Worm (Caenorhabditis elegans) whole organism, young adult: Measurements from ENCODE around the gene cpg-1.

Experiments used
- F37B4.10 ChIP-seq: fragments of 200-800 bp; sonication (Bioruptor generic); IDR thresholded peaks from 2 replicates; pipeline ENCODE4 v1.3.6; 2022; ENCODE audit warnings: missing genetic modification characterization, missing compliant biosample characterization
- F52B5.7 ChIP-seq: sonication (generic microtip); optimal IDR thresholded peaks from 2 replicates; lab custom pipeline; 2016; ENCODE audit warnings: mild to moderate bottlenecking, missing genetic modification characterization, missing compliant biosample characterization
- F55B11.4 ChIP-seq: sonication (generic microtip); optimal IDR thresholded peaks from 2 replicates; lab custom pipeline; 2016; ENCODE audit warnings: missing compliant biosample characterization, missing genetic modification characterization, borderline replicate concordance; ENCODE audit not compliant: insufficient read depth
- F57C9.4 ChIP-seq: sonication (generic microtip); optimal IDR thresholded peaks from 2 replicates; lab custom pipeline; 2017; ENCODE audit warnings: mild to moderate bottlenecking, missing genetic modification characterization, missing compliant biosample characterization
- T07F8.4 ChIP-seq: sonication (generic microtip); optimal IDR thresholded peaks from 2 replicates; lab custom pipeline; 2016; ENCODE audit warnings: mild to moderate bottlenecking, missing genetic modification characterization, moderate library complexity, missing compliant biosample characterization
- T26A5.8 ChIP-seq: sonication (generic microtip); optimal IDR thresholded peaks from 2 replicates; lab custom pipeline; 2016; ENCODE audit warnings: missing genetic modification characterization, missing compliant biosample characterization
- Y79H2A.3 ChIP-seq: fragments of 200-800 bp; sonication (Bioruptor generic); conservative IDR thresholded peaks from 2 replicates; pipeline ENCODE4 v1.3.6; 2022; ENCODE audit warnings: missing genetic modification reagents, missing genetic modification characterization, missing compliant biosample characterization
- ZK185.1 ChIP-seq: sonication (generic microtip); optimal IDR thresholded peaks from 2 replicates; lab custom pipeline; 2016; ENCODE audit warnings: mild to moderate bottlenecking, missing genetic modification characterization, missing compliant biosample characterization; ENCODE audit not compliant: poor library complexity, severe bottlenecking
- ama-1 ChIP-seq, 3 experiments: fragments of 150-350 bp in 1 of 3; sonication (generic microtip) in 2 of 3; optimal IDR thresholded peaks; 2 replicates each; lab custom pipeline; 2014 to 2018; ENCODE audit warnings: missing biosample characterization in 2 of 3, missing genetic modification characterization in 2 of 3, missing genetic modification reagents in 2 of 3
- aptf-2 ChIP-seq: fragments of 200-800 bp; sonication (Bioruptor generic); conservative IDR thresholded peaks from 2 replicates; pipeline ENCODE4 v1.3.6; 2022; ENCODE audit warnings: missing genetic modification reagents, missing genetic modification characterization, missing compliant biosample characterization
- aptf-3 ChIP-seq: fragments of 200-800 bp; sonication (Bioruptor generic); IDR thresholded peaks from 2 replicates; pipeline ENCODE4 v1.3.6; 2022; ENCODE audit warnings: missing genetic modification characterization, missing compliant biosample characterization
- attf-3 ChIP-seq: fragments of 200-800 bp; sonication (Bioruptor generic); conservative IDR thresholded peaks from 2 replicates; pipeline ENCODE4 v1.3.6; 2022; ENCODE audit warnings: missing genetic modification reagents, missing genetic modification characterization, missing compliant biosample characterization
- attf-6 ChIP-seq: fragments of 200-800 bp; sonication (Bioruptor generic); IDR thresholded peaks from 2 replicates; pipeline ENCODE4 v1.3.6; 2022; ENCODE audit warnings: missing genetic modification reagents, missing genetic modification characterization, missing compliant biosample characterization
- bed-2 ChIP-seq: fragments of 200-800 bp; sonication (Bioruptor generic); IDR thresholded peaks from 2 replicates; pipeline ENCODE4 v1.3.6; 2022; ENCODE audit warnings: missing genetic modification reagents, missing genetic modification characterization, missing compliant biosample characterization
- ccch-3 ChIP-seq: fragments of 200-800 bp; sonication (Bioruptor generic); optimal IDR thresholded peaks from 2 replicates; lab custom pipeline; 2018; ENCODE audit warnings: mild to moderate bottlenecking, missing genetic modification characterization, missing compliant biosample characterization
- ceh-100 ChIP-seq: fragments of 200-800 bp; sonication (Bioruptor generic); IDR thresholded peaks from 2 replicates; pipeline ENCODE4 v1.3.6; 2022; ENCODE audit warnings: missing genetic modification reagents, missing genetic modification characterization, missing compliant biosample characterization
- ceh-91 ChIP-seq: fragments of 200-800 bp; sonication (Bioruptor generic); IDR thresholded peaks from 2 replicates; pipeline ENCODE4 v1.3.6; 2022; ENCODE audit warnings: missing genetic modification reagents, missing genetic modification characterization, missing compliant biosample characterization
- die-1 ChIP-seq: sonication (generic microtip); optimal IDR thresholded peaks from 2 replicates; lab custom pipeline; 2016; ENCODE audit warnings: missing genotype, mild to moderate bottlenecking, missing genetic modification characterization, missing compliant biosample characterization
- dpff-1 ChIP-seq: sonication (generic microtip); optimal IDR thresholded peaks from 2 replicates; lab custom pipeline; 2017; ENCODE audit warnings: mild to moderate bottlenecking, missing genetic modification characterization, missing compliant biosample characterization
- dpl-1 ChIP-seq: fragments of 150-350 bp; optimal IDR thresholded peaks from 2 replicates; lab custom pipeline; 2014; ENCODE audit warnings: missing biosample characterization, missing genetic modification reagents, missing genetic modification characterization
- egl-18 ChIP-seq: fragments of 200-800 bp; sonication (Bioruptor generic); IDR thresholded peaks from 2 replicates; pipeline ENCODE4 v1.3.6; 2022; ENCODE audit warnings: missing genetic modification reagents, missing genetic modification characterization, missing compliant biosample characterization
- ekl-4 ChIP-seq: fragments of 200-800 bp; sonication (Bioruptor generic); IDR thresholded peaks from 2 replicates; pipeline ENCODE4 v1.3.6; 2022; ENCODE audit warnings: missing genetic modification reagents, missing genetic modification characterization, missing compliant biosample characterization
- fkh-3 ChIP-seq: sonication (generic microtip); optimal IDR thresholded peaks from 2 replicates; lab custom pipeline; 2016; ENCODE audit warnings: mild to moderate bottlenecking, missing genetic modification characterization, missing compliant biosample characterization
- him-1 ChIP-seq: sonication (generic microtip); optimal IDR thresholded peaks from 2 replicates; lab custom pipeline; 2016; ENCODE audit warnings: missing genotype, missing genetic modification reagents, missing genetic modification characterization, missing compliant biosample characterization
- hmg-20 ChIP-seq: fragments of 200-800 bp; sonication (Bioruptor generic); IDR thresholded peaks from 2 replicates; pipeline ENCODE4 v1.3.6; 2022; ENCODE audit warnings: missing genetic modification reagents, missing genetic modification characterization, missing compliant biosample characterization
- hsf-1 ChIP-seq: fragments of 200-800 bp; sonication (Bioruptor generic); IDR thresholded peaks from 2 replicates; pipeline ENCODE4 v1.3.6; 2022; ENCODE audit warnings: missing genetic modification reagents, missing genetic modification characterization, missing compliant biosample characterization
- let-607 ChIP-seq, 2 experiments: fragments of 200-800 bp in 1 of 2; sonication (Bioruptor generic) in 1 of 2; sonication (generic microtip) in 1 of 2; optimal IDR thresholded peaks; 2 replicates each; lab custom pipeline; 2016 to 2018; ENCODE audit warnings: mild to moderate bottlenecking in 2 of 2, missing compliant biosample characterization in 2 of 2, missing genetic modification characterization in 2 of 2, moderate library complexity in 2 of 2, missing genotype in 1 of 2
- lin-35 ChIP-seq, 3 experiments: fragments of 150-350 bp in 2 of 3; sonication (generic microtip) in 1 of 3; optimal IDR thresholded peaks; 2 replicates each; lab custom pipeline; 2014 to 2018; ENCODE audit warnings: missing biosample characterization in 3 of 3, missing genetic modification characterization in 3 of 3, missing genetic modification reagents in 3 of 3
- lir-1 ChIP-seq: fragments of 200-800 bp; sonication (Bioruptor generic); conservative IDR thresholded peaks from 2 replicates; pipeline ENCODE4 v1.3.6; 2022; ENCODE audit warnings: missing genetic modification reagents, missing genetic modification characterization, missing compliant biosample characterization
- madf-3 ChIP-seq: fragments of 200-800 bp; sonication (Bioruptor generic); IDR thresholded peaks from 2 replicates; pipeline ENCODE4 v1.3.6; 2022; ENCODE audit warnings: missing genetic modification reagents, missing genetic modification characterization, missing compliant biosample characterization
- nfya-1 ChIP-seq: sonication (generic microtip); optimal IDR thresholded peaks from 2 replicates; lab custom pipeline; 2017; ENCODE audit warnings: antibody characterized with exemption, missing compliant biosample characterization, missing genetic modification characterization, borderline replicate concordance; ENCODE audit not compliant: insufficient read depth
- nfya-2 ChIP-seq: fragments of 200-800 bp; sonication (Bioruptor generic); IDR thresholded peaks from 2 replicates; pipeline ENCODE4 v1.3.6; 2022; ENCODE audit warnings: missing genetic modification reagents, missing genetic modification characterization, missing compliant biosample characterization
- nhr-80 ChIP-seq: sonication (generic microtip); optimal IDR thresholded peaks from 2 replicates; lab custom pipeline; 2016; ENCODE audit warnings: missing genetic modification characterization, missing compliant biosample characterization
- nhr-90 ChIP-seq: sonication (generic microtip); optimal IDR thresholded peaks from 2 replicates; lab custom pipeline; 2016; ENCODE audit warnings: missing genotype, mild to moderate bottlenecking, missing genetic modification characterization, missing compliant biosample characterization
- snpc-1.1 ChIP-seq: sonication (generic microtip); optimal IDR thresholded peaks from 2 replicates; lab custom pipeline; 2017; ENCODE audit warnings: missing genetic modification characterization, mild to moderate bottlenecking, missing compliant biosample characterization, antibody characterized with exemption, moderate library complexity, missing genotype, missing genetic modification reagents; ENCODE audit not compliant: insufficient read depth
- snpc-3.4 ChIP-seq: sonication (generic microtip); optimal IDR thresholded peaks from 2 replicates; lab custom pipeline; 2017; ENCODE audit warnings: missing genetic modification characterization, mild to moderate bottlenecking, missing compliant biosample characterization, antibody characterized with exemption, moderate library complexity, missing genotype, missing genetic modification reagents
- snpc-4 ChIP-seq, 5 experiments: fragments of 150-350 bp in 1 of 5; sonication (generic microtip) in 4 of 5; optimal IDR thresholded peaks; 2 replicates each; lab custom pipeline; 2014 to 2018; ENCODE audit warnings: missing genetic modification characterization in 5 of 5, missing biosample characterization in 3 of 5, antibody characterized with exemption in 2 of 5, mild to moderate bottlenecking in 2 of 5, missing compliant biosample characterization in 2 of 5, missing genotype in 2 of 5, moderate library complexity in 2 of 5, missing genetic modification reagents in 1 of 5
- tlf-1 ChIP-seq: fragments of 200-800 bp; sonication (Bioruptor generic); optimal IDR thresholded peaks from 2 replicates; lab custom pipeline; 2018; ENCODE audit warnings: mild to moderate bottlenecking, missing genetic modification characterization, missing compliant biosample characterization
- unc-130 ChIP-seq: sonication (generic microtip); optimal IDR thresholded peaks from 2 replicates; lab custom pipeline; 2016; ENCODE audit warnings: missing genetic modification reagents, missing genetic modification characterization, missing compliant biosample characterization
- xnd-1 ChIP-seq: sonication (generic microtip); optimal IDR thresholded peaks from 2 replicates; lab custom pipeline; 2016; ENCODE audit warnings: missing genotype, missing genetic modification reagents, missing genetic modification characterization, missing compliant biosample characterization
- ztf-18 ChIP-seq: sonication (generic microtip); optimal IDR thresholded peaks from 2 replicates; lab custom pipeline; 2016; ENCODE audit warnings: missing genotype, mild to moderate bottlenecking, missing genetic modification characterization, missing compliant biosample characterization
- ztf-25 ChIP-seq: fragments of 200-800 bp; sonication (Bioruptor generic); IDR thresholded peaks from 2 replicates; pipeline ENCODE4 v1.3.6; 2022; ENCODE audit warnings: missing genetic modification reagents, missing genetic modification characterization, missing compliant biosample characterization
- ztf-26 ChIP-seq: sonication (generic microtip); optimal IDR thresholded peaks from 2 replicates; lab custom pipeline; 2017; ENCODE audit warnings: missing genetic modification characterization, missing compliant biosample characterization

Gene cpg-1

DNA sequence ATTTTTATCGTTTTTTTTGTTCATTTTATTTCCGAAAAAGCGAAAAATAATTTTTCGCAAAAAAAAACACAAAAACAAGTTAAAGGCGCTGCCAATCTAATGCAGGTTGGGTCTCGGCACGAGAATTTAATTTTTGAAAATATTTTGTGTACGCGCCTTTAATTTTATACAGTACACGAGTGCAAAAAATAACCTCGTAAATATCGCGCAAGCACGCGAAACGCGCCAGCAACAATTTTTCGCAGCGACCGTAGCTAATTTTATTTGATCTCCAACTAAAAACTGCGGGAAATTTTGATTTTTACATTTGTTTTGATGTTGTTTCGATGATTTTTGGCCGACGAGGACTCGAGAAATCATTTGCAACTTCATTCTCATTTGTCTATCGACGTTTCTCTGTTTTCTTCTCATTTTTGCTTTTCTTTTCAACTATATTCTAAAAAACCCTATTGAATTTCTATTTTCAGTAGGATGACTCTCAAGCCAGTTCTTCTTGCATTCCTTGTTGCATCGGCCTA lies at the start of gene cpg-1 (continued):
- TF ChIP-seq nfya-2 (GFP tag; lab: Robert Waterston, UW): 0 out of 2 replicates have a peak, but pooled peaks have one; percentile 80
- TF ChIP-seq ztf-26 (tag; lab: Kevin White, UChicago): no peak
- TF ChIP-seq die-1 (tag; lab: Kevin White, UChicago): peak; percentile 20
- peak; percentile 98 for TF ChIP-seq him-1 (tag; lab: Kevin White, UChicago)
- peak; percentile 100 for TF ChIP-seq xnd-1 (tag; lab: Kevin White, UChicago)
- no peak for TF ChIP-seq F52B5.7 (tag; lab: Kevin White, UChicago)
- TF ChIP-seq T07F8.4 (tag; lab: Kevin White, UChicago): no peak
- TF ChIP-seq let-607 (tag; optimal IDR thresholded peaks at IDR 0.05; lab: Kevin White, UChicago): no peak
- TF ChIP-seq lin-35 (GFP tag; optimal IDR thresholded peaks at IDR 0.05; lab: Kevin White, UChicago): peak; percentile 64 to 83 (median 78)
- TF ChIP-seq attf-6 (GFP tag; lab: Robert Waterston, UW): peak; percentile 91
- no peak for TF ChIP-seq nfya-1
- TF ChIP-seq ZK185.1: no peak
- no peak for TF ChIP-seq dpff-1
- peak; percentile 96 for TF ChIP-seq Y79H2A.3 (GFP tag; lab: Robert Waterston, UW)
- no peak for TF ChIP-seq ama-1 (optimal IDR thresholded peaks at IDR 0.05; lab: Kevin White, UChicago)
- TF ChIP-seq ama-1 (GFP tag; optimal IDR thresholded peaks at IDR 0.05; lab: Kevin White, UChicago): peak in 1 of 2 experiments; percentile 5
- no peak for TF ChIP-seq fkh-3 (tag; lab: Kevin White, UChicago)
- peak; percentile 84 for TF ChIP-seq snpc-1.1 (tag; lab: Kevin White, UChicago)
- TF ChIP-seq ccch-3 (GFP tag; lab: Kevin White, UChicago): no peak
- TF ChIP-seq lir-1: peak; percentile 93
- TF ChIP-seq T26A5.8 (tag; lab: Kevin White, UChicago): no peak
- TF ChIP-seq snpc-3.4 (tag; lab: Kevin White, UChicago): peak; percentile 97
- no peak; the same call in 1 of the 2 replicates for TF ChIP-seq madf-3
- no peak for TF ChIP-seq aptf-3 (GFP tag; lab: Robert Waterston, UW)
- TF ChIP-seq egl-18 (GFP tag; lab: Robert Waterston, UW): no peak
- TF ChIP-seq snpc-4 (GFP tag; optimal IDR thresholded peaks at IDR 0.05; lab: Kevin White, UChicago): peak; percentile 73
- peak; percentile 62 to 89 (median 80) for TF ChIP-seq snpc-4 (tag; optimal IDR thresholded peaks at IDR 0.05; lab: Kevin White, UChicago)
- TF ChIP-seq F37B4.10 (GFP tag; lab: Robert Waterston, UW): 0 out of 2 replicates have a peak, but pooled peaks have one; percentile 23
- no peak for TF ChIP-seq nhr-90 (tag; lab: Kevin White, UChicago)
- peak; percentile 70; the same call in 1 of the 2 replicates for TF ChIP-seq bed-2 (GFP tag; lab: Robert Waterston, UW)
- TF ChIP-seq ceh-100 (GFP tag; lab: Robert Waterston, UW): peak; percentile 76
- peak; percentile 99 for TF ChIP-seq tlf-1 (GFP tag; lab: Kevin White, UChicago)
- TF ChIP-seq attf-3 (GFP tag; lab: Robert Waterston, UW): peak; percentile 74
- peak; percentile 97 for TF ChIP-seq unc-130
- TF ChIP-seq F57C9.4 (tag; lab: Kevin White, UChicago): no peak
- peak; percentile 95 for TF ChIP-seq hsf-1 (GFP tag; lab: Robert Waterston, UW)
- no peak for TF ChIP-seq nhr-80 (tag; lab: Kevin White, UChicago)
- TF ChIP-seq aptf-2: peak; percentile 35; the same call in 1 of the 2 replicates
- TF ChIP-seq hmg-20: peak; percentile 60; the same call in 1 of the 2 replicates
- TF ChIP-seq ceh-91 (GFP tag; lab: Robert Waterston, UW): peak; percentile 99
- TF ChIP-seq ztf-18 (tag; lab: Kevin White, UChicago): peak; percentile 100
- peak; percentile 98 for TF ChIP-seq dpl-1
- peak; percentile 96 for TF ChIP-seq ekl-4 (GFP tag; lab: Robert Waterston, UW)
- no peak for TF ChIP-seq F55B11.4
- TF ChIP-seq ztf-25 (GFP tag; lab: Robert Waterston, UW): 0 out of 2 replicates have a peak, but pooled peaks have one; percentile 42
